Fruit fly (Drosophila melanogaster) whole organism, embryonic: Measurements from ENCODE around the gene CG2444.

ENCODE experiments used
- ATbp ChIP-seq: fragments of 200-800 bp; sonication (Bioruptor generic); optimal IDR thresholded peaks from 2 replicates; lab custom pipeline; 2017; ENCODE audit warnings: missing biosample characterization, mild to moderate bottlenecking, missing genetic modification characterization, missing genetic modification reagents
- Adf1 ChIP-seq: fragments of 200-800 bp; sonication (Bioruptor generic); IDR thresholded peaks from 2 replicates; pipeline ENCODE4 v1.3.6; 2022; ENCODE audit warnings: missing biosample characterization, missing genetic modification characterization
- Asciz ChIP-seq: fragments of 200-800 bp; sonication (Bioruptor generic); optimal IDR thresholded peaks from 2 replicates; lab custom pipeline; 2017; ENCODE audit warnings: missing biosample characterization, mild to moderate bottlenecking, missing genetic modification characterization, missing genetic modification reagents
- B-H1 ChIP-seq: fragments of 200-800 bp; sonication (Bioruptor generic); IDR thresholded peaks from 3 replicates; pipeline ENCODE4 v1.3.6; 2022; ENCODE audit warnings: missing biosample characterization, missing genetic modification characterization
- Bgb ChIP-seq: fragments of 200-800 bp; sonication (Bioruptor generic); IDR thresholded peaks from 2 replicates; pipeline ENCODE4 v1.3.6; 2022; ENCODE audit warnings: missing biosample characterization, missing genetic modification characterization; ENCODE audit not compliant: partially characterized antibody
- C15 ChIP-seq: fragments of 200-800 bp; sonication (Bioruptor generic); IDR thresholded peaks from 3 replicates; pipeline ENCODE4 v1.3.6; 2022; ENCODE audit warnings: missing biosample characterization, missing genetic modification characterization
- CG1024 ChIP-seq: fragments of 200-800 bp; sonication (Bioruptor generic); IDR thresholded peaks from 2 replicates; pipeline ENCODE4 v1.3.6; 2022; ENCODE audit warnings: missing biosample characterization, missing genetic modification characterization
- CG10366 ChIP-seq: fragments of 200-800 bp; sonication (Bioruptor generic); IDR thresholded peaks from 2 replicates; pipeline ENCODE4 v1.3.6; 2022; ENCODE audit warnings: missing biosample characterization, missing genetic modification characterization
- CG10431 ChIP-seq: fragments of 200-800 bp; sonication (Bioruptor generic); optimal IDR thresholded peaks from 3 replicates; lab custom pipeline; 2018; ENCODE audit warnings: missing biosample characterization, mild to moderate bottlenecking, missing genetic modification characterization
- CG10543 ChIP-seq: fragments of 200-800 bp; sonication (Bioruptor generic); optimal IDR thresholded peaks from 3 replicates; lab custom pipeline; 2017; ENCODE audit warnings: missing biosample characterization, mild to moderate bottlenecking, missing genetic modification characterization, moderate library complexity
- CG11093 ChIP-seq: fragments of 200-800 bp; sonication (Bioruptor generic); IDR thresholded peaks from 3 replicates; pipeline ENCODE4 v1.3.6; 2022; ENCODE audit warnings: missing biosample characterization, missing genetic modification characterization
- CG11247 ChIP-seq: fragments of 200-800 bp; sonication (Bioruptor generic); IDR thresholded peaks from 2 replicates; pipeline ENCODE4 v1.3.6; 2022; ENCODE audit warnings: missing biosample characterization, missing genetic modification characterization
- CG11696 ChIP-seq: fragments of 200-800 bp; sonication (Bioruptor generic); IDR thresholded peaks from 2 replicates; pipeline ENCODE4 v1.3.6; 2022; ENCODE audit warnings: missing biosample characterization, missing genetic modification characterization
- CG1233 ChIP-seq: fragments of 200-800 bp; sonication (Bioruptor generic); optimal IDR thresholded peaks from 4 replicates; lab custom pipeline; 2018; ENCODE audit warnings: missing biosample characterization, mild to moderate bottlenecking, missing genetic modification characterization
- CG14441 ChIP-seq: fragments of 200-800 bp; sonication (Bioruptor generic); IDR thresholded peaks from 2 replicates; pipeline ENCODE4 v1.3.6; 2022; ENCODE audit warnings: missing biosample characterization, missing genetic modification characterization
- CG14965 ChIP-seq: fragments of 200-800 bp; sonication (Bioruptor generic); optimal IDR thresholded peaks from 2 replicates; lab custom pipeline; 2016; ENCODE audit warnings: missing biosample characterization, missing genetic modification characterization, borderline replicate concordance
- CG15514 ChIP-seq: fragments of 200-800 bp; sonication (Bioruptor generic); optimal IDR thresholded peaks from 3 replicates; lab custom pipeline; 2017; ENCODE audit warnings: missing biosample characterization, missing genetic modification characterization, mild to moderate bottlenecking, moderate library complexity, missing genetic modification reagents
- CG1603 ChIP-seq: fragments of 200-800 bp; sonication (Bioruptor generic); optimal IDR thresholded peaks from 2 replicates; lab custom pipeline; 2019; ENCODE audit warnings: missing biosample characterization, mild to moderate bottlenecking, missing genetic modification characterization, moderate library complexity
- CG16779 ChIP-seq: fragments of 200-800 bp; sonication (Bioruptor generic); IDR thresholded peaks from 2 replicates; pipeline ENCODE4 v1.3.6; 2022; ENCODE audit warnings: missing biosample characterization, missing genetic modification characterization
- CG17568 ChIP-seq: fragments of 200-800 bp; sonication (Bioruptor generic); optimal IDR thresholded peaks from 2 replicates; lab custom pipeline; 2018; ENCODE audit warnings: missing biosample characterization, mild to moderate bottlenecking, missing genetic modification characterization, moderate library complexity
- CG31441 ChIP-seq: fragments of 200-800 bp; sonication (Bioruptor generic); IDR thresholded peaks from 2 replicates; pipeline ENCODE4 v1.3.6; 2022; ENCODE audit warnings: missing biosample characterization, missing genetic modification characterization
- CG32532 ChIP-seq: fragments of 200-800 bp; sonication (Bioruptor generic); IDR thresholded peaks from 2 replicates; pipeline ENCODE4 v1.3.6; 2022; ENCODE audit warnings: missing biosample characterization, missing genetic modification characterization
- CG34376 ChIP-seq: fragments of 200-800 bp; sonication (Bioruptor generic); optimal IDR thresholded peaks from 2 replicates; lab custom pipeline; 2018; ENCODE audit warnings: missing biosample characterization, mild to moderate bottlenecking, missing genetic modification characterization
- CG3726 ChIP-seq: fragments of 200-800 bp; sonication (Bioruptor generic); IDR thresholded peaks from 3 replicates; pipeline ENCODE4, ENCODE4 v1.3.6; 2022; ENCODE audit warnings: missing biosample characterization, missing genetic modification characterization
- CG6813 ChIP-seq: fragments of 200-800 bp; sonication (Bioruptor generic); optimal IDR thresholded peaks from 2 replicates; lab custom pipeline; 2017; ENCODE audit warnings: missing biosample characterization, missing genetic modification characterization, mild to moderate bottlenecking, moderate library complexity, missing genetic modification reagents
- CG8290 ChIP-seq, 3 experiments: fragments of 200-800 bp; sonication (Bioruptor generic); optimal IDR thresholded peaks; 2 replicates each; lab custom pipeline; 2016 to 2019; ENCODE audit warnings: missing biosample characterization in 3 of 3, missing genetic modification characterization in 3 of 3, mild to moderate bottlenecking in 2 of 3, moderate library complexity in 1 of 3
- D19B ChIP-seq: fragments of 200-800 bp; sonication (Bioruptor generic); optimal IDR thresholded peaks from 2 replicates; lab custom pipeline; 2017; ENCODE audit warnings: missing biosample characterization, mild to moderate bottlenecking, missing genetic modification characterization
- Deaf1 ChIP-seq: fragments of 200-800 bp; optimal IDR thresholded peaks from 3 replicates; lab custom pipeline; 2019; ENCODE audit warnings: missing biosample characterization, mild to moderate bottlenecking, missing genetic modification characterization, moderate library complexity
- Drgx ChIP-seq: fragments of 200-800 bp; sonication (Bioruptor generic); IDR thresholded peaks from 2 replicates; pipeline ENCODE4 v1.3.6; 2022; ENCODE audit warnings: missing biosample characterization, missing genetic modification characterization
- GATAe ChIP-seq: fragments of 200-800 bp; sonication (Bioruptor generic); conservative IDR thresholded peaks from 2 replicates; pipeline ENCODE4 v1.3.6; 2022; ENCODE audit warnings: missing biosample characterization, missing genetic modification characterization
- Hr39 ChIP-seq: fragments of >200 bp; optimal IDR thresholded peaks from 2 replicates; lab custom pipeline; 2017
- Jarid2 ChIP-seq: fragments of 200-800 bp; sonication (Bioruptor generic); optimal IDR thresholded peaks from 3 replicates; lab custom pipeline; 2017; ENCODE audit warnings: mild to moderate bottlenecking, missing biosample characterization, missing genetic modification reagents, missing genetic modification characterization
- PHDP ChIP-seq: fragments of 200-800 bp; sonication (Bioruptor generic); optimal IDR thresholded peaks from 3 replicates; lab custom pipeline; 2018; ENCODE audit warnings: missing biosample characterization, mild to moderate bottlenecking, missing genetic modification characterization, moderate library complexity
- bcd ChIP-seq: fragments of 200-800 bp; sonication (Bioruptor generic); optimal IDR thresholded peaks from 2 replicates; lab custom pipeline; 2017; ENCODE audit warnings: missing biosample characterization, mild to moderate bottlenecking, missing genetic modification characterization
- caup ChIP-seq: fragments of 200-800 bp; sonication (Bioruptor generic); optimal IDR thresholded peaks from 3 replicates; lab custom pipeline; 2017; ENCODE audit warnings: missing biosample characterization, mild to moderate bottlenecking, missing genetic modification characterization, moderate library complexity; ENCODE audit not compliant: severe bottlenecking
- chm ChIP-seq: fragments of 200-800 bp; sonication (Bioruptor generic); IDR thresholded peaks from 2 replicates; pipeline ENCODE4 v1.3.6; 2022; ENCODE audit warnings: missing biosample characterization, missing genetic modification characterization
- ci ChIP-seq: fragments of 200-800 bp; sonication (Bioruptor generic); IDR thresholded peaks from 3 replicates; pipeline ENCODE4 v1.3.6; 2022; ENCODE audit warnings: missing biosample characterization, missing genetic modification characterization
- crol ChIP-seq: fragments of 200-800 bp; sonication (Bioruptor generic); IDR thresholded peaks from 2 replicates; pipeline ENCODE4 v1.3.6; 2022; ENCODE audit warnings: missing biosample characterization, missing genetic modification characterization
- dysf ChIP-seq: fragments of 200-800 bp; sonication (Bioruptor generic); IDR thresholded peaks from 3 replicates; pipeline ENCODE4 v1.3.6; 2022; ENCODE audit warnings: missing biosample characterization, missing genetic modification characterization
- exex ChIP-seq: fragments of 200-800 bp; sonication (Bioruptor generic); optimal IDR thresholded peaks from 4 replicates; lab custom pipeline; 2018; ENCODE audit warnings: missing biosample characterization, mild to moderate bottlenecking, missing genetic modification characterization, moderate library complexity
- ftz-f1 ChIP-seq: fragments of 200-800 bp; sonication (Bioruptor generic); optimal IDR thresholded peaks from 2 replicates; lab custom pipeline; 2016; ENCODE audit warnings: missing biosample characterization, missing genetic modification characterization
- fu2 ChIP-seq: fragments of 200-800 bp; sonication (Bioruptor generic); optimal IDR thresholded peaks from 2 replicates; lab custom pipeline; 2016; ENCODE audit warnings: missing biosample characterization, missing genetic modification characterization
- gsb ChIP-seq: fragments of 200-800 bp; sonication (Bioruptor generic); IDR thresholded peaks from 2 replicates; pipeline ENCODE4 v1.3.6; 2022; ENCODE audit warnings: missing biosample characterization, missing genetic modification characterization
- jing ChIP-seq: fragments of 200-800 bp; sonication (Bioruptor generic); optimal IDR thresholded peaks from 2 replicates; lab custom pipeline; 2018; ENCODE audit warnings: missing biosample characterization, mild to moderate bottlenecking, missing genetic modification characterization
- nom ChIP-seq: fragments of 200-800 bp; sonication (Bioruptor generic); optimal IDR thresholded peaks from 2 replicates; lab custom pipeline; 2017; ENCODE audit warnings: missing biosample characterization, missing genetic modification characterization, mild to moderate bottlenecking, moderate library complexity, missing genetic modification reagents
- oc ChIP-seq: fragments of 200-800 bp; sonication (Bioruptor generic); optimal IDR thresholded peaks from 2 replicates; lab custom pipeline; 2018; ENCODE audit warnings: missing biosample characterization, mild to moderate bottlenecking, missing genetic modification characterization, moderate library complexity
- pb ChIP-seq: fragments of 200-800 bp; sonication (Bioruptor generic); optimal IDR thresholded peaks from 3 replicates; lab custom pipeline; 2016; ENCODE audit warnings: missing biosample characterization, missing genetic modification characterization
- sens ChIP-seq: fragments of 200-800 bp; sonication (Bioruptor generic); peaks from one replicate; lab custom pipeline; 2016; ENCODE audit warnings: missing biosample characterization, missing genetic modification characterization
- sr ChIP-seq: fragments of 200-800 bp; sonication (Bioruptor generic); IDR thresholded peaks from 3 replicates; pipeline ENCODE4 v1.3.6; 2022; ENCODE audit warnings: missing biosample characterization, missing genetic modification characterization
- sug ChIP-seq: fragments of 200-800 bp; optimal IDR thresholded peaks from 2 replicates; lab custom pipeline; 2019; ENCODE audit warnings: missing biosample characterization, mild to moderate bottlenecking, missing genetic modification characterization, moderate library complexity
- toy ChIP-seq: fragments of 200-800 bp; sonication (Bioruptor generic); IDR thresholded peaks from 2 replicates; pipeline ENCODE4 v1.3.6; 2022; ENCODE audit warnings: missing biosample characterization, missing genetic modification characterization

Gene CG2444

dm6 chrX:11683480-11683879 lies 21.6 kb downstream of the CG2444 start:
- TF ChIP-seq exex (tag; lab: Kevin White, UChicago) (peak; percentile 31), CG6813 (GFP tag; lab: Kevin White, UChicago) (no peak), CG10366 (GFP tag; lab: Robert Waterston, UW) (no peak), fu2 (GFP tag; lab: Kevin White, UChicago) (no peak), caup (peak; percentile 6), toy (GFP tag; lab: Robert Waterston, UW) (no peak), Hr39 (lab: Kevin White, UChicago) (no peak), CG1233 (no peak), C15 (GFP tag; lab: Robert Waterston, UW) (no peak), dysf (GFP tag; lab: Robert Waterston, UW) (no peak), CG31441 (no peak), CG11093 (no peak), CG10543 (GFP tag; lab: Kevin White, UChicago) (peak; percentile 71), sug (peak; percentile 96), ftz-f1 (GFP tag; lab: Kevin White, UChicago) (peak; percentile 28), PHDP (no peak), CG32532 (GFP tag; lab: Robert Waterston, UW) (no peak), CG11247 (GFP tag; lab: Robert Waterston, UW) (no peak), CG34376 (GFP tag; lab: Kevin White, UChicago) (peak; percentile 72), B-H1 (GFP tag; lab: Robert Waterston, UW) (no peak), CG16779 (GFP tag; lab: Robert Waterston, UW) (no peak), CG10431 (GFP tag; lab: Kevin White, UChicago) (no peak), bcd (GFP tag; lab: Kevin White, UChicago) (peak; percentile 11), chm (GFP tag; lab: Robert Waterston, UW) (peak; percentile 16; the same call in 1 of the 2 replicates), GATAe (GFP tag; lab: Robert Waterston, UW) (peak; percentile 54), CG8290 (GFP tag; optimal IDR thresholded peaks at IDR 0.05; lab: Kevin White, UChicago) (no peak), CG8290 (tag; optimal IDR thresholded peaks at IDR 0.05; lab: Kevin White, UChicago) (peak in 1 of 2 experiments; percentile 13), CG15514 (GFP tag; lab: Kevin White, UChicago) (peak; percentile 20), crol (GFP tag; lab: Robert Waterston, UW) (peak; percentile 73), Adf1 (peak; percentile 89), ATbp (no peak), CG14441 (GFP tag; lab: Robert Waterston, UW) (no peak), CG1603 (tag; lab: Kevin White, UChicago) (no peak), oc (tag; lab: Kevin White, UChicago) (peak; percentile 35), sens (GFP tag; lab: Kevin White, UChicago) (peak; percentile 18), nom (peak; percentile 35), Asciz (GFP tag; lab: Kevin White, UChicago) (no peak), Jarid2 (GFP tag; lab: Kevin White, UChicago) (peak; percentile 17), gsb (no peak), jing (GFP tag; lab: Kevin White, UChicago) (no peak), sr (GFP tag; lab: Robert Waterston, UW) (no peak), Drgx (GFP tag; lab: Robert Waterston, UW) (peak; percentile 35; the same call in 1 of the 2 replicates), CG1024 (no peak), CG17568 (GFP tag; lab: Kevin White, UChicago) (no peak), CG3726 (GFP tag; lab: Robert Waterston, UW) (no peak), Bgb (0 out of 2 replicates have a peak, but pooled peaks have one; percentile 11), ci (GFP tag; lab: Robert Waterston, UW) (0 out of 3 replicates have a peak, but pooled peaks have one; percentile 30), pb (GFP tag; lab: Kevin White, UChicago) (peak; percentile 22), CG11696 (GFP tag; lab: Robert Waterston, UW) (no peak), CG14965 (GFP tag; lab: Kevin White, UChicago) (no peak), D19B (GFP tag; lab: Kevin White, UChicago) (no peak), Deaf1 (peak; percentile 85)
